Worm (Caenorhabditis elegans) whole organism, L1 larva: ENCODE measurements around the gene spc-1.
A peak's percentile ranks its signal among the peaks of the same experiment; 100 is the strongest.

Source experiments
- C04F5.9 ChIP-seq: sonication (generic microtip); optimal IDR thresholded peaks from 2 replicates; lab custom pipeline; 2016; ENCODE audit warnings: missing genetic modification characterization, missing compliant biosample characterization
- C16A3.4 ChIP-seq: fragments of 150-350 bp; optimal IDR thresholded peaks from 2 replicates; lab custom pipeline; 2014; ENCODE audit warnings: missing biosample characterization, missing genetic modification characterization
- C34B4.2 ChIP-seq: sonication (generic microtip); optimal IDR thresholded peaks from 2 replicates; lab custom pipeline; 2017; ENCODE audit warnings: mild to moderate bottlenecking, missing genetic modification characterization, missing compliant biosample characterization
- Y116A8C.19 ChIP-seq: sonication (generic microtip); optimal IDR thresholded peaks from 2 replicates; lab custom pipeline; 2016; ENCODE audit warnings: missing compliant biosample characterization, missing genetic modification characterization, borderline replicate concordance
- aha-1 ChIP-seq: fragments of 150-350 bp; optimal IDR thresholded peaks from 2 replicates; lab custom pipeline; 2014; ENCODE audit warnings: missing biosample characterization, missing genetic modification characterization
- aly-2 ChIP-seq: fragments of 150-350 bp; optimal IDR thresholded peaks from 2 replicates; lab custom pipeline; 2014; ENCODE audit warnings: missing biosample characterization, missing genetic modification characterization
- blmp-1 ChIP-seq: fragments of 150-350 bp; optimal IDR thresholded peaks from 2 replicates; lab custom pipeline; 2014; ENCODE audit warnings: missing biosample characterization, missing genetic modification characterization
- ceh-90 ChIP-seq: sonication (generic microtip); optimal IDR thresholded peaks from 2 replicates; lab custom pipeline; 2016; ENCODE audit warnings: missing genetic modification characterization, missing compliant biosample characterization
- ces-1 ChIP-seq: fragments of 150-350 bp; optimal IDR thresholded peaks from 2 replicates; lab custom pipeline; 2014; ENCODE audit warnings: missing biosample characterization, missing genetic modification reagents, missing genetic modification characterization
- dpl-1 ChIP-seq, 3 experiments: fragments of 150-350 bp in 2 of 3; sonication (generic microtip) in 1 of 3; optimal IDR thresholded peaks; 2 replicates each; lab custom pipeline; 2014 to 2017; ENCODE audit warnings: missing biosample characterization in 3 of 3, missing genetic modification characterization in 3 of 3, missing genetic modification reagents in 3 of 3
- efl-1 ChIP-seq, 4 experiments: fragments of 150-350 bp; optimal IDR thresholded peaks in 3 of 4; peaks in 1 of 4; 1 replicate in 1 of 4; 2 replicates in 3 of 4; lab custom pipeline; 2014; ENCODE audit warnings: missing biosample characterization in 2 of 4, missing genetic modification characterization in 2 of 4, missing genetic modification reagents in 2 of 4
- elt-2 ChIP-seq: sonication (generic microtip); optimal IDR thresholded peaks from 2 replicates; lab custom pipeline; 2016; ENCODE audit warnings: missing genetic modification characterization, mild to moderate bottlenecking, inconsistent platforms, missing compliant biosample characterization, missing genetic modification reagents
- fkh-10 ChIP-seq: sonication (generic microtip); optimal IDR thresholded peaks from 2 replicates; lab custom pipeline; 2017; ENCODE audit warnings: missing biosample characterization, missing genetic modification reagents, missing genetic modification characterization
- fkh-8 ChIP-seq: sonication (generic microtip); optimal IDR thresholded peaks from 2 replicates; lab custom pipeline; 2016; ENCODE audit warnings: mild to moderate bottlenecking, missing genetic modification characterization, missing compliant biosample characterization
- fos-1 ChIP-seq: fragments of 150-350 bp; optimal IDR thresholded peaks from 2 replicates; lab custom pipeline; 2014; ENCODE audit warnings: missing biosample characterization, missing genetic modification characterization
- hlh-17 ChIP-seq: fragments of 200-800 bp; sonication (Bioruptor generic); optimal IDR thresholded peaks from 2 replicates; lab custom pipeline; 2018; ENCODE audit warnings: missing genetic modification characterization, mild to moderate bottlenecking, missing compliant biosample characterization, moderate library complexity, borderline replicate concordance
- hlh-4 ChIP-seq: sonication (generic microtip); optimal IDR thresholded peaks from 2 replicates; lab custom pipeline; 2016; ENCODE audit warnings: mild to moderate bottlenecking, missing genetic modification characterization, missing compliant biosample characterization
- hpl-2 ChIP-seq: fragments of 150-350 bp; optimal IDR thresholded peaks from 2 replicates; lab custom pipeline; 2014; ENCODE audit warnings: missing biosample characterization, missing genetic modification reagents, missing genetic modification characterization
- irx-1 ChIP-seq: sonication (generic microtip); optimal IDR thresholded peaks from 2 replicates; lab custom pipeline; 2016; ENCODE audit warnings: missing genetic modification characterization, missing compliant biosample characterization
- isw-1 ChIP-seq: fragments of 200-800 bp; sonication (Bioruptor generic); IDR thresholded peaks from 2 replicates; pipeline ENCODE4 v1.3.6; 2022; ENCODE audit warnings: missing genetic modification characterization, missing compliant biosample characterization
- jun-1 ChIP-seq: fragments of 150-350 bp; optimal IDR thresholded peaks from 2 replicates; lab custom pipeline; 2014; ENCODE audit warnings: missing biosample characterization, missing genetic modification reagents, missing genetic modification characterization
- lin-13 ChIP-seq: fragments of 150-350 bp; optimal IDR thresholded peaks from 2 replicates; lab custom pipeline; 2014; ENCODE audit warnings: missing biosample characterization, missing genetic modification reagents, missing genetic modification characterization
- lin-15B ChIP-seq: fragments of 150-350 bp; sonication (generic microtip); optimal IDR thresholded peaks from 3 replicates; lab custom pipeline; 2014; ENCODE audit warnings: missing biosample characterization, missing genetic modification characterization
- lin-35 ChIP-seq, 2 experiments: fragments of 150-350 bp; optimal IDR thresholded peaks; 2 replicates each; lab custom pipeline; 2014; ENCODE audit warnings: missing biosample characterization in 2 of 2, missing genetic modification characterization in 2 of 2, missing genetic modification reagents in 2 of 2
- lir-3 ChIP-seq: sonication (generic microtip); optimal IDR thresholded peaks from 2 replicates; lab custom pipeline; 2016; ENCODE audit warnings: mild to moderate bottlenecking, missing genetic modification characterization, moderate library complexity, missing compliant biosample characterization; ENCODE audit not compliant: poor library complexity
- lsy-2 ChIP-seq, 2 experiments: fragments of 150-350 bp; optimal IDR thresholded peaks; 2 replicates each; lab custom pipeline; 2014; ENCODE audit warnings: missing biosample characterization in 2 of 2, missing genetic modification characterization in 2 of 2
- nhr-19 ChIP-seq: fragments of 200-800 bp; sonication (Bioruptor generic); conservative IDR thresholded peaks from 2 replicates; pipeline ENCODE4 v1.3.6; 2022; ENCODE audit warnings: missing genetic modification characterization, missing compliant biosample characterization
- nhr-20 ChIP-seq: sonication (generic microtip); optimal IDR thresholded peaks from 2 replicates; lab custom pipeline; 2016; ENCODE audit warnings: mild to moderate bottlenecking, missing genetic modification characterization, missing compliant biosample characterization
- nhr-237 ChIP-seq: fragments of 150-350 bp; optimal IDR thresholded peaks from 2 replicates; lab custom pipeline; 2014; ENCODE audit warnings: missing biosample characterization, missing genetic modification characterization
- nhr-47 ChIP-seq: sonication (generic microtip); optimal IDR thresholded peaks from 2 replicates; lab custom pipeline; 2016; ENCODE audit warnings: mild to moderate bottlenecking, missing genetic modification characterization, moderate library complexity, missing compliant biosample characterization
- nhr-71 ChIP-seq: sonication (generic microtip); optimal IDR thresholded peaks from 2 replicates; lab custom pipeline; 2016; ENCODE audit warnings: mild to moderate bottlenecking, missing genetic modification characterization, moderate library complexity, missing compliant biosample characterization
- nhr-77 ChIP-seq: fragments of 150-350 bp; optimal IDR thresholded peaks from 2 replicates; lab custom pipeline; 2014; ENCODE audit warnings: missing biosample characterization, missing genetic modification characterization
- nhr-84 ChIP-seq: sonication (generic microtip); optimal IDR thresholded peaks from 2 replicates; lab custom pipeline; 2017; ENCODE audit warnings: missing biosample characterization, missing genetic modification characterization
- nhr-85 ChIP-seq: sonication (generic microtip); peaks from one replicate; lab custom pipeline; 2016; ENCODE audit warnings: missing genetic modification characterization, inconsistent platforms, missing compliant biosample characterization
- pax-3 ChIP-seq: fragments of 200-800 bp; sonication (Bioruptor generic); optimal IDR thresholded peaks from 2 replicates; lab custom pipeline; 2018; ENCODE audit warnings: mild to moderate bottlenecking, missing genetic modification characterization, moderate library complexity, missing compliant biosample characterization
- pqm-1 ChIP-seq: sonication (generic microtip); optimal IDR thresholded peaks from 3 replicates; lab custom pipeline; 2017; ENCODE audit warnings: missing biosample characterization, missing genetic modification characterization
- rnt-1 ChIP-seq: sonication (generic microtip); optimal IDR thresholded peaks from 2 replicates; lab custom pipeline; 2016; ENCODE audit warnings: mild to moderate bottlenecking, missing genetic modification characterization, moderate library complexity, missing compliant biosample characterization
- snpc-4 ChIP-seq: fragments of 150-350 bp; optimal IDR thresholded peaks from 2 replicates; lab custom pipeline; 2014; ENCODE audit warnings: missing biosample characterization, missing genetic modification characterization
- snu-23 ChIP-seq: sonication (generic microtip); optimal IDR thresholded peaks from 2 replicates; lab custom pipeline; 2016; ENCODE audit warnings: missing genetic modification characterization, missing compliant biosample characterization
- sox-4 ChIP-seq: sonication (generic microtip); optimal IDR thresholded peaks from 2 replicates; lab custom pipeline; 2016; ENCODE audit warnings: missing genetic modification characterization, missing compliant biosample characterization
- sup-37 ChIP-seq: fragments of 200-800 bp; sonication (Bioruptor generic); optimal IDR thresholded peaks from 2 replicates; lab custom pipeline; 2018; ENCODE audit warnings: mild to moderate bottlenecking, missing genetic modification characterization, missing compliant biosample characterization
- swsn-7 ChIP-seq: sonication (generic microtip); optimal IDR thresholded peaks from 2 replicates; lab custom pipeline; 2016; ENCODE audit warnings: missing genetic modification characterization, missing compliant biosample characterization
- tlp-1 ChIP-seq: fragments of 150-350 bp; optimal IDR thresholded peaks from 2 replicates; lab custom pipeline; 2014; ENCODE audit warnings: missing biosample characterization, missing genetic modification characterization
- unc-130 ChIP-seq: fragments of 150-350 bp; optimal IDR thresholded peaks from 2 replicates; lab custom pipeline; 2017; ENCODE audit warnings: missing biosample characterization, missing genetic modification characterization, inconsistent platforms
- unc-30 ChIP-seq: sonication (generic microtip); optimal IDR thresholded peaks from 2 replicates; lab custom pipeline; 2017; ENCODE audit warnings: missing biosample characterization, missing genetic modification characterization
- unc-62 ChIP-seq: fragments of 150-350 bp; optimal IDR thresholded peaks from 2 replicates; lab custom pipeline; 2014; ENCODE audit warnings: missing biosample characterization, missing genetic modification reagents, missing genetic modification characterization
- unc-86 ChIP-seq: sonication (generic microtip); optimal IDR thresholded peaks from 2 replicates; lab custom pipeline; 2016; ENCODE audit warnings: missing genetic modification characterization, missing compliant biosample characterization
- unc-98 ChIP-seq: fragments of 200-800 bp; sonication (Bioruptor generic); IDR thresholded peaks from 2 replicates; pipeline ENCODE4 v1.3.6; 2022; ENCODE audit warnings: missing genetic modification characterization, missing compliant biosample characterization
- vab-15 ChIP-seq: sonication (generic microtip); optimal IDR thresholded peaks from 2 replicates; lab custom pipeline; 2017; ENCODE audit warnings: missing genotype, mild to moderate bottlenecking, missing genetic modification characterization, missing compliant biosample characterization
- zip-4 ChIP-seq: fragments of 200-800 bp; sonication (Bioruptor generic); optimal IDR thresholded peaks from 2 replicates; lab custom pipeline; 2018; ENCODE audit warnings: mild to moderate bottlenecking, missing genetic modification characterization, moderate library complexity, missing compliant biosample characterization
- ztf-11 ChIP-seq, 2 experiments: sonication (generic microtip); optimal IDR thresholded peaks; 2 replicates each; lab custom pipeline; 2016 to 2017; ENCODE audit warnings: missing genetic modification characterization in 2 of 2, missing biosample characterization in 1 of 2, missing compliant biosample characterization in 1 of 2
- ztf-4 ChIP-seq: fragments of 150-350 bp; optimal IDR thresholded peaks from 2 replicates; lab custom pipeline; 2014; ENCODE audit warnings: missing biosample characterization, missing genetic modification characterization

The spc-1 gene

ce11 chrX:3127626-3128142 is 805 bp upstream of the spc-1 start:
- TF ChIP-seq C16A3.4 (tag; lab: Kevin White, UChicago) (peak; percentile 95), nhr-85 (peak; percentile 95), lsy-2 (tag; optimal IDR thresholded peaks at IDR 0.05; lab: Kevin White, UChicago) (peak; percentile 72 to 91), snpc-4 (tag; lab: Kevin White, UChicago) (peak; percentile 18), hlh-4 (tag; lab: Kevin White, UChicago) (no peak), zip-4 (GFP tag; lab: Kevin White, UChicago) (peak; percentile 69), snu-23 (peak; percentile 98), hlh-17 (GFP tag; lab: Kevin White, UChicago) (no peak), fkh-10 (GFP tag; lab: Kevin White, UChicago) (peak; percentile 92), pqm-1 (tag; lab: Kevin White, UChicago) (peak; percentile 73), dpl-1 (GFP tag; optimal IDR thresholded peaks at IDR 0.05; lab: Kevin White, UChicago) (peak; percentile 52 to 63 (median 55)), blmp-1 (tag; lab: Kevin White, UChicago) (peak; percentile 96), nhr-237 (tag; lab: Kevin White, UChicago) (peak; percentile 88), efl-1 (optimal IDR thresholded peaks at IDR 0.05; lab: Kevin White, UChicago) (peak; percentile 64 to 72), efl-1 (GFP tag; optimal IDR thresholded peaks at IDR 0.05 in 1 of 2; lab: Kevin White, UChicago) (peak; percentile 34 to 93), nhr-20 (tag; lab: Kevin White, UChicago) (peak; percentile 95), hpl-2 (GFP tag; lab: Kevin White, UChicago) (peak; percentile 75), Y116A8C.19 (no peak), swsn-7 (peak; percentile 93), nhr-71 (tag; lab: Kevin White, UChicago) (peak; percentile 97), unc-130 (tag; lab: Kevin White, UChicago) (peak; percentile 82), lir-3 (tag; lab: Kevin White, UChicago) (peak; percentile 89), aha-1 (tag; lab: Kevin White, UChicago) (no peak), vab-15 (peak; percentile 49), ztf-11 (tag; optimal IDR thresholded peaks at IDR 0.05; lab: Kevin White, UChicago) (peak in 1 of 2 experiments; percentile 80), C04F5.9 (tag; lab: Kevin White, UChicago) (peak; percentile 4), irx-1 (peak; percentile 69), unc-98 (no peak), unc-62 (GFP tag; lab: Kevin White, UChicago) (no peak), unc-30 (no peak), nhr-84 (tag; lab: Kevin White, UChicago) (no peak), isw-1 (GFP tag; lab: Robert Waterston, UW) (peak; percentile 77), aly-2 (peak; percentile 80), lin-35 (GFP tag; optimal IDR thresholded peaks at IDR 0.05; lab: Kevin White, UChicago) (peak; percentile 79 to 86), lin-15B (tag; lab: Kevin White, UChicago) (peak; percentile 17), fos-1 (peak; percentile 88), sox-4 (tag; lab: Kevin White, UChicago) (peak; percentile 27), ztf-4 (tag; lab: Kevin White, UChicago) (peak; percentile 80), elt-2 (peak; percentile 60), pax-3 (tag; lab: Kevin White, UChicago) (peak; percentile 75), C34B4.2 (no peak), nhr-77 (tag; lab: Kevin White, UChicago) (peak; percentile 91), ceh-90 (tag; lab: Kevin White, UChicago) (no peak), unc-86 (tag; lab: Kevin White, UChicago) (peak; percentile 91), nhr-47 (tag; lab: Kevin White, UChicago) (peak; percentile 91), ces-1 (GFP tag; lab: Kevin White, UChicago) (peak; percentile 75), nhr-19 (GFP tag; lab: Robert Waterston, UW) (peak; percentile 85), sup-37 (GFP tag; lab: Kevin White, UChicago) (no peak), fkh-8 (tag; lab: Kevin White, UChicago) (peak; percentile 94), jun-1 (tag; lab: Kevin White, UChicago) (peak; percentile 96), rnt-1 (tag; lab: Kevin White, UChicago) (peak; percentile 86), tlp-1 (tag; lab: Kevin White, UChicago) (no peak), lin-13 (GFP tag; lab: Kevin White, UChicago) (peak; percentile 88)
